Worm (Caenorhabditis elegans) whole organism, young adult: ENCODE measurements around the gene npa-1.

ENCODE experiments used
- B0261.1 ChIP-seq: sonication (generic microtip); optimal IDR thresholded peaks from 2 replicates; lab custom pipeline; 2016; ENCODE audit warnings: mild to moderate bottlenecking, missing genetic modification characterization, moderate library complexity, missing compliant biosample characterization
- C17E4.6 ChIP-seq: fragments of 200-800 bp; sonication (Bioruptor generic); IDR thresholded peaks from 2 replicates; pipeline ENCODE4 v1.3.6; 2022; ENCODE audit warnings: missing genetic modification reagents, missing genetic modification characterization, missing compliant biosample characterization
- D2030.7 ChIP-seq: fragments of 200-800 bp; sonication (Bioruptor generic); IDR thresholded peaks from 2 replicates; pipeline ENCODE4 v1.3.6; 2022; ENCODE audit warnings: missing genetic modification reagents, missing genetic modification characterization, missing compliant biosample characterization
- F23B12.7 ChIP-seq: sonication (generic microtip); optimal IDR thresholded peaks from 2 replicates; lab custom pipeline; 2017; ENCODE audit warnings: missing genetic modification characterization, mild to moderate bottlenecking, missing compliant biosample characterization, antibody characterized with exemption, moderate library complexity; ENCODE audit not compliant: insufficient read depth
- F37B4.10 ChIP-seq: fragments of 200-800 bp; sonication (Bioruptor generic); IDR thresholded peaks from 2 replicates; pipeline ENCODE4 v1.3.6; 2022; ENCODE audit warnings: missing genetic modification characterization, missing compliant biosample characterization
- F52B5.7 ChIP-seq: sonication (generic microtip); optimal IDR thresholded peaks from 2 replicates; lab custom pipeline; 2016; ENCODE audit warnings: mild to moderate bottlenecking, missing genetic modification characterization, missing compliant biosample characterization
- F55B11.4 ChIP-seq: sonication (generic microtip); optimal IDR thresholded peaks from 2 replicates; lab custom pipeline; 2016; ENCODE audit warnings: missing compliant biosample characterization, missing genetic modification characterization, borderline replicate concordance; ENCODE audit not compliant: insufficient read depth
- F57A8.1 ChIP-seq: fragments of 200-800 bp; sonication (Bioruptor generic); optimal IDR thresholded peaks from 2 replicates; lab custom pipeline; 2018; ENCODE audit warnings: mild to moderate bottlenecking, missing genetic modification characterization, moderate library complexity, missing compliant biosample characterization
- T07F8.4 ChIP-seq: sonication (generic microtip); optimal IDR thresholded peaks from 2 replicates; lab custom pipeline; 2016; ENCODE audit warnings: mild to moderate bottlenecking, missing genetic modification characterization, moderate library complexity, missing compliant biosample characterization
- T26A5.8 ChIP-seq: sonication (generic microtip); optimal IDR thresholded peaks from 2 replicates; lab custom pipeline; 2016; ENCODE audit warnings: missing genetic modification characterization, missing compliant biosample characterization
- Y53F4B.3 ChIP-seq: fragments of 200-800 bp; sonication (Bioruptor generic); IDR thresholded peaks from 2 replicates; pipeline ENCODE4 v1.3.6; 2022; ENCODE audit warnings: missing genetic modification reagents, missing genetic modification characterization, missing compliant biosample characterization
- akir-1 ChIP-seq: fragments of 200-800 bp; sonication (Bioruptor generic); optimal IDR thresholded peaks from 2 replicates; lab custom pipeline; 2018; ENCODE audit warnings: mild to moderate bottlenecking, missing genetic modification characterization, moderate library complexity, missing compliant biosample characterization
- aptf-3 ChIP-seq: fragments of 200-800 bp; sonication (Bioruptor generic); IDR thresholded peaks from 2 replicates; pipeline ENCODE4 v1.3.6; 2022; ENCODE audit warnings: missing genetic modification characterization, missing compliant biosample characterization
- cebp-1 ChIP-seq, 2 experiments: fragments of 200-800 bp in 1 of 2; sonication (Bioruptor generic) in 1 of 2; sonication (generic microtip) in 1 of 2; IDR thresholded peaks in 1 of 2; optimal IDR thresholded peaks in 1 of 2; 2 replicates each; pipeline versions ENCODE4 v1.3.6 to Lab custom; 2017 to 2022; ENCODE audit warnings: missing compliant biosample characterization in 2 of 2, missing genetic modification characterization in 2 of 2, mild to moderate bottlenecking in 1 of 2, missing genetic modification reagents in 1 of 2, moderate library complexity in 1 of 2
- ceh-40 ChIP-seq: fragments of 200-800 bp; sonication (Bioruptor generic); IDR thresholded peaks from 2 replicates; pipeline ENCODE4 v1.3.6; 2022; ENCODE audit warnings: missing genetic modification characterization, missing compliant biosample characterization
- egl-18 ChIP-seq: fragments of 200-800 bp; sonication (Bioruptor generic); IDR thresholded peaks from 2 replicates; pipeline ENCODE4 v1.3.6; 2022; ENCODE audit warnings: missing genetic modification reagents, missing genetic modification characterization, missing compliant biosample characterization
- ekl-4 ChIP-seq: fragments of 200-800 bp; sonication (Bioruptor generic); IDR thresholded peaks from 2 replicates; pipeline ENCODE4 v1.3.6; 2022; ENCODE audit warnings: missing genetic modification reagents, missing genetic modification characterization, missing compliant biosample characterization
- fkh-3 ChIP-seq: sonication (generic microtip); optimal IDR thresholded peaks from 2 replicates; lab custom pipeline; 2016; ENCODE audit warnings: mild to moderate bottlenecking, missing genetic modification characterization, missing compliant biosample characterization
- hsf-1 ChIP-seq: fragments of 200-800 bp; sonication (Bioruptor generic); IDR thresholded peaks from 2 replicates; pipeline ENCODE4 v1.3.6; 2022; ENCODE audit warnings: missing genetic modification reagents, missing genetic modification characterization, missing compliant biosample characterization
- lag-1 ChIP-seq: fragments of 200-800 bp; sonication (Bioruptor generic); IDR thresholded peaks from 2 replicates; pipeline ENCODE4 v1.3.6; 2022; ENCODE audit warnings: missing genetic modification reagents, missing genetic modification characterization, missing compliant biosample characterization
- lin-35 ChIP-seq, 3 experiments: fragments of 150-350 bp in 2 of 3; sonication (generic microtip) in 1 of 3; optimal IDR thresholded peaks; 2 replicates each; lab custom pipeline; 2014 to 2018; ENCODE audit warnings: missing biosample characterization in 3 of 3, missing genetic modification characterization in 3 of 3, missing genetic modification reagents in 3 of 3
- madf-10 ChIP-seq: sonication (generic microtip); optimal IDR thresholded peaks from 2 replicates; lab custom pipeline; 2016; ENCODE audit warnings: mild to moderate bottlenecking, missing genetic modification characterization, missing compliant biosample characterization
- mel-28 ChIP-seq: sonication (generic microtip); optimal IDR thresholded peaks from 2 replicates; lab custom pipeline; 2016; ENCODE audit warnings: borderline replicate concordance, mild to moderate bottlenecking, missing genetic modification characterization, missing compliant biosample characterization
- mes-4 ChIP-seq: sonication (generic microtip); optimal IDR thresholded peaks from 2 replicates; lab custom pipeline; 2016; ENCODE audit warnings: missing genotype, missing genetic modification characterization, missing compliant biosample characterization
- nfya-1 ChIP-seq: sonication (generic microtip); optimal IDR thresholded peaks from 2 replicates; lab custom pipeline; 2017; ENCODE audit warnings: antibody characterized with exemption, missing compliant biosample characterization, missing genetic modification characterization, borderline replicate concordance; ENCODE audit not compliant: insufficient read depth
- nhr-120 ChIP-seq: fragments of 200-800 bp; sonication (Bioruptor generic); IDR thresholded peaks from 2 replicates; pipeline ENCODE4 v1.3.6; 2022; ENCODE audit warnings: missing genetic modification characterization, missing compliant biosample characterization
- rec-8 ChIP-seq, 2 experiments: sonication (generic microtip); optimal IDR thresholded peaks; 2 replicates each; lab custom pipeline; 2016; ENCODE audit warnings: mild to moderate bottlenecking in 2 of 2, missing genetic modification characterization in 2 of 2, missing genetic modification reagents in 2 of 2, missing genotype in 2 of 2, missing biosample characterization in 1 of 2, missing compliant biosample characterization in 1 of 2, moderate library complexity in 1 of 2
- sea-2 ChIP-seq: fragments of 200-800 bp; sonication (Bioruptor generic); IDR thresholded peaks from 2 replicates; pipeline ENCODE4 v1.3.6; 2022; ENCODE audit warnings: missing genetic modification characterization, missing compliant biosample characterization
- snpc-1.3 ChIP-seq: sonication (generic microtip); optimal IDR thresholded peaks from 2 replicates; lab custom pipeline; 2017; ENCODE audit warnings: missing genetic modification characterization, mild to moderate bottlenecking, missing compliant biosample characterization, antibody characterized with exemption, moderate library complexity, missing genotype, missing genetic modification reagents; ENCODE audit not compliant: insufficient read depth
- snpc-4 ChIP-seq, 5 experiments: fragments of 150-350 bp in 1 of 5; sonication (generic microtip) in 4 of 5; optimal IDR thresholded peaks; 2 replicates each; lab custom pipeline; 2014 to 2018; ENCODE audit warnings: missing genetic modification characterization in 5 of 5, missing biosample characterization in 3 of 5, antibody characterized with exemption in 2 of 5, mild to moderate bottlenecking in 2 of 5, missing compliant biosample characterization in 2 of 5, missing genotype in 2 of 5, moderate library complexity in 2 of 5, missing genetic modification reagents in 1 of 5
- unc-62 ChIP-seq: fragments of 150-350 bp; optimal IDR thresholded peaks from 2 replicates; lab custom pipeline; 2014; ENCODE audit warnings: missing biosample characterization, missing genetic modification reagents, missing genetic modification characterization
- ztf-18 ChIP-seq: sonication (generic microtip); optimal IDR thresholded peaks from 2 replicates; lab custom pipeline; 2016; ENCODE audit warnings: missing genotype, mild to moderate bottlenecking, missing genetic modification characterization, missing compliant biosample characterization
- ztf-26 ChIP-seq: sonication (generic microtip); optimal IDR thresholded peaks from 2 replicates; lab custom pipeline; 2017; ENCODE audit warnings: missing genetic modification characterization, missing compliant biosample characterization
- ztf-3 ChIP-seq: fragments of 200-800 bp; sonication (Bioruptor generic); optimal IDR thresholded peaks from 2 replicates; lab custom pipeline; 2018; ENCODE audit warnings: mild to moderate bottlenecking, missing genetic modification characterization, missing compliant biosample characterization

The npa-1 gene

DNA sequence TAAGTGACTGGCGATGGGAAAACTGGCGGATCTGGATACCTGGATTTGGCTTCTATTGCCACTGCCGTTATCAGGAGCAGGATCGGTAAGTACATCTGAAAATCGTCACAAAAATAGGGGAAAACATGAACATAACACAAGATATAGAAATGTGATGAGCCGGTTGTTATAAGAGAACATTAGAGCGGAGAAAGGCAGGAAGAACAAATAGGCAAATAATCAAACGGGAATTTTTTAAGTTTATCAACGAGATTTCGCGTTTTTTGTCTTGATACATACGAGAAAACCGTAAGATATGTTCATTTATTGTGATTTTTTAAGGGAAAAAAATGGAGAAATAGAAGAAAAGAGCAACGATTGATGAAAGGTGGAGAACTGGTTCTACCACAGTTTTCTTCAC lies 10.4 kb upstream of the npa-1 start, which contains the start of gene Y57E12AR.1:
Gene Y57E12AR.1 (minus strand): TSS at position 101 of the 400 bp plus-strand sequence.
- TF ChIP-seq ztf-18 (tag; lab: Kevin White, UChicago) (no peak), F37B4.10 (no peak), D2030.7 (GFP tag; lab: Robert Waterston, UW) (no peak), F55B11.4 (tag; lab: Kevin White, UChicago) (no peak), snpc-1.3 (tag; lab: Kevin White, UChicago) (no peak), egl-18 (GFP tag; lab: Robert Waterston, UW) (no peak), mes-4 (tag; lab: Kevin White, UChicago) (no peak), Y53F4B.3 (GFP tag; lab: Robert Waterston, UW) (no peak), snpc-4 (GFP tag; optimal IDR thresholded peaks at IDR 0.05; lab: Kevin White, UChicago) (no peak), snpc-4 (tag; optimal IDR thresholded peaks at IDR 0.05; lab: Kevin White, UChicago) (no peak), akir-1 (GFP tag; lab: Kevin White, UChicago) (no peak), ceh-40 (GFP tag; lab: Robert Waterston, UW) (no peak), lin-35 (GFP tag; optimal IDR thresholded peaks at IDR 0.05; lab: Kevin White, UChicago) (no peak), aptf-3 (GFP tag; lab: Robert Waterston, UW) (no peak), ztf-3 (no peak), madf-10 (tag; lab: Kevin White, UChicago) (no peak), mel-28 (tag; lab: Kevin White, UChicago) (no peak), F57A8.1 (GFP tag; lab: Kevin White, UChicago) (no peak), ztf-26 (tag; lab: Kevin White, UChicago) (no peak), F52B5.7 (tag; lab: Kevin White, UChicago) (no peak), nfya-1 (tag; lab: Kevin White, UChicago) (no peak)
- TF ChIP-seq, all 124 proteins: peak for 0

DNA sequence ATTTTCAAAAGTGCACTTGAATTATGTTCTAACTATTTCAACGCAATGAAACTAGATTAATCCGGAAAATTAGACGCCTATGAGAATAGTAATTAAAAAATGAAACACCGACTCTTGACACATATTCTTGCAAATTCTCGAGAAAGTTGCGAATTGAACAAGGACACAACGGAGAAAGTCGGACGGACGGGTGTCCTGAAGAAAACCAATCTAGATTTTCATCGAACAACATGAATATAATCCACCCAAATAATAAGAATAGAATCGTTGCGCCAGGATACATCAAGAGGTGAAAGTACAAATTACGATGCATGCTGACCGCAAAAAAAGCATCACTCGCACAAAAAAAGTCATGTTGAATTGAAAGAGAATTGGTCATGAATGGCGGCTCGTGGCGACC lies 6.7 kb upstream of the npa-1 start:
- TF ChIP-seq C17E4.6, result no peak
- TF ChIP-seq unc-62, result no peak
- no peak for TF ChIP-seq F55B11.4 (tag; lab: Kevin White, UChicago)
- no peak for TF ChIP-seq ekl-4 (GFP tag; lab: Robert Waterston, UW)
- no peak for TF ChIP-seq snpc-4 (GFP tag; optimal IDR thresholded peaks at IDR 0.05; lab: Kevin White, UChicago)
- no peak for TF ChIP-seq snpc-4 (tag; optimal IDR thresholded peaks at IDR 0.05; lab: Kevin White, UChicago)
- no peak for TF ChIP-seq cebp-1 (GFP tag; IDR thresholded peaks at IDR 0.05; lab: Robert Waterston, UW)
- no peak for TF ChIP-seq cebp-1 (tag; optimal IDR thresholded peaks at IDR 0.05; lab: Kevin White, UChicago)
- TF ChIP-seq T26A5.8 (tag; lab: Kevin White, UChicago), result no peak
- no peak for TF ChIP-seq fkh-3 (tag; lab: Kevin White, UChicago)
- TF ChIP-seq rec-8 (tag; optimal IDR thresholded peaks at IDR 0.05; lab: Kevin White, UChicago), result no peak
- no peak for TF ChIP-seq lin-35 (GFP tag; optimal IDR thresholded peaks at IDR 0.05; lab: Kevin White, UChicago)
- no peak for TF ChIP-seq F23B12.7 (tag; lab: Kevin White, UChicago)
- TF ChIP-seq akir-1 (GFP tag; lab: Kevin White, UChicago), result no peak
- TF ChIP-seq nhr-120 (GFP tag; lab: Robert Waterston, UW), result no peak
- no peak for TF ChIP-seq T07F8.4
- TF ChIP-seq snpc-1.3 (tag; lab: Kevin White, UChicago), result no peak
- no peak for TF ChIP-seq lag-1 (GFP tag; lab: Robert Waterston, UW)
- no peak for TF ChIP-seq B0261.1
- TF ChIP-seq hsf-1 (GFP tag; lab: Robert Waterston, UW), result no peak
- TF ChIP-seq sea-2 (GFP tag; lab: Robert Waterston, UW), result no peak
